Worm (Caenorhabditis elegans): Measurements from ENCODE around the gene spig-5.

- TF ChIP-seq pha-4 (tag; optimal IDR thresholded peaks at IDR 0.05) (no peak), nhr-11 (tag; optimal IDR thresholded peaks at IDR 0.05) (no peak), fkh-10 (GFP tag; optimal IDR thresholded peaks at IDR 0.05) (no peak), snpc-4 (tag; optimal IDR thresholded peaks at IDR 0.05) (no peak), nhr-77 (tag; optimal IDR thresholded peaks at IDR 0.05) (no peak), pqm-1 (tag; optimal IDR thresholded peaks at IDR 0.05) (no peak), ama-1 (optimal IDR thresholded peaks at IDR 0.05) (no peak), ztf-4 (tag; optimal IDR thresholded peaks at IDR 0.05) (no peak), ceh-9 (tag; optimal IDR thresholded peaks at IDR 0.05) (no peak), elt-2 (tag; optimal IDR thresholded peaks at IDR 0.05) (no peak), lin-15B (tag; optimal IDR thresholded peaks at IDR 0.05) (no peak), unc-62 (GFP tag; optimal IDR thresholded peaks at IDR 0.05) (no peak), nhr-28 (tag; optimal IDR thresholded peaks at IDR 0.05) (no peak), nhr-12 (tag; optimal IDR thresholded peaks at IDR 0.05) (no peak)
These were observed 19.5 kb downstream of the spig-5 start, which contains the start of gene F47B8.5 for ce11 chrV:14327776-14328175.
